Worm (Caenorhabditis elegans) whole organism, young adult: ENCODE data around the gene Y24F12A.1.

Experiments
- B0019.2 ChIP-seq: fragments of 200-800 bp; sonication (Bioruptor generic); conservative IDR thresholded peaks from 2 replicates; pipeline ENCODE4 v1.3.6; 2022; ENCODE audit warnings: missing genetic modification reagents, missing genetic modification characterization, missing compliant biosample characterization
- B0336.3 ChIP-seq: fragments of 200-800 bp; sonication (Bioruptor generic); IDR thresholded peaks from 2 replicates; pipeline ENCODE4 v1.3.6; 2022; ENCODE audit warnings: missing genetic modification characterization, missing compliant biosample characterization
- F23B12.7 ChIP-seq: sonication (generic microtip); optimal IDR thresholded peaks from 2 replicates; lab custom pipeline; 2017; ENCODE audit warnings: missing genetic modification characterization, mild to moderate bottlenecking, missing compliant biosample characterization, antibody characterized with exemption, moderate library complexity; ENCODE audit not compliant: insufficient read depth
- F39B2.1 ChIP-seq: fragments of 200-800 bp; sonication (Bioruptor generic); IDR thresholded peaks from 2 replicates; pipeline ENCODE4 v1.3.6; 2022; ENCODE audit warnings: missing genetic modification reagents, missing genetic modification characterization, missing compliant biosample characterization
- F52B5.7 ChIP-seq: sonication (generic microtip); optimal IDR thresholded peaks from 2 replicates; lab custom pipeline; 2016; ENCODE audit warnings: mild to moderate bottlenecking, missing genetic modification characterization, missing compliant biosample characterization
- F55B11.4 ChIP-seq: sonication (generic microtip); optimal IDR thresholded peaks from 2 replicates; lab custom pipeline; 2016; ENCODE audit warnings: missing compliant biosample characterization, missing genetic modification characterization, borderline replicate concordance; ENCODE audit not compliant: insufficient read depth
- K12H6.12 ChIP-seq: fragments of 200-800 bp; sonication (Bioruptor generic); optimal IDR thresholded peaks from 2 replicates; lab custom pipeline; 2018; ENCODE audit warnings: mild to moderate bottlenecking, missing genetic modification characterization, missing compliant biosample characterization
- Y56A3A.18 ChIP-seq: fragments of 200-800 bp; sonication (Bioruptor generic); IDR thresholded peaks from 2 replicates; pipeline ENCODE4 v1.3.6; 2022; ENCODE audit warnings: missing genetic modification reagents, missing genetic modification characterization, missing compliant biosample characterization
- akir-1 ChIP-seq: fragments of 200-800 bp; sonication (Bioruptor generic); optimal IDR thresholded peaks from 2 replicates; lab custom pipeline; 2018; ENCODE audit warnings: mild to moderate bottlenecking, missing genetic modification characterization, moderate library complexity, missing compliant biosample characterization
- attf-3 ChIP-seq: fragments of 200-800 bp; sonication (Bioruptor generic); conservative IDR thresholded peaks from 2 replicates; pipeline ENCODE4 v1.3.6; 2022; ENCODE audit warnings: missing genetic modification reagents, missing genetic modification characterization, missing compliant biosample characterization
- attf-5 ChIP-seq: fragments of 200-800 bp; sonication (Bioruptor generic); optimal IDR thresholded peaks from 2 replicates; lab custom pipeline; 2018; ENCODE audit warnings: mild to moderate bottlenecking, missing genetic modification characterization, missing compliant biosample characterization
- bed-1 ChIP-seq: fragments of 200-800 bp; sonication (Bioruptor generic); IDR thresholded peaks from 2 replicates; pipeline ENCODE4 v1.3.6; 2022; ENCODE audit warnings: missing genetic modification reagents, missing genetic modification characterization, missing compliant biosample characterization
- bed-2 ChIP-seq: fragments of 200-800 bp; sonication (Bioruptor generic); IDR thresholded peaks from 2 replicates; pipeline ENCODE4 v1.3.6; 2022; ENCODE audit warnings: missing genetic modification reagents, missing genetic modification characterization, missing compliant biosample characterization
- cebp-1 ChIP-seq, 2 experiments: fragments of 200-800 bp in 1 of 2; sonication (Bioruptor generic) in 1 of 2; sonication (generic microtip) in 1 of 2; IDR thresholded peaks in 1 of 2; optimal IDR thresholded peaks in 1 of 2; 2 replicates each; pipeline versions ENCODE4 v1.3.6 to Lab custom; 2017 to 2022; ENCODE audit warnings: missing compliant biosample characterization in 2 of 2, missing genetic modification characterization in 2 of 2, mild to moderate bottlenecking in 1 of 2, missing genetic modification reagents in 1 of 2, moderate library complexity in 1 of 2
- cebp-2 ChIP-seq: fragments of 200-800 bp; sonication (Bioruptor generic); IDR thresholded peaks from 2 replicates; pipeline ENCODE4 v1.3.6; 2022; ENCODE audit warnings: missing genetic modification characterization, missing compliant biosample characterization
- ceh-58 ChIP-seq: fragments of 200-800 bp; sonication (Bioruptor generic); IDR thresholded peaks from 2 replicates; pipeline ENCODE4 v1.3.6; 2022; ENCODE audit warnings: missing genetic modification characterization, missing compliant biosample characterization
- ceh-91 ChIP-seq: fragments of 200-800 bp; sonication (Bioruptor generic); IDR thresholded peaks from 2 replicates; pipeline ENCODE4 v1.3.6; 2022; ENCODE audit warnings: missing genetic modification reagents, missing genetic modification characterization, missing compliant biosample characterization
- dox-1 ChIP-seq: fragments of 200-800 bp; sonication (Bioruptor generic); IDR thresholded peaks from 2 replicates; pipeline ENCODE4 v1.3.6; 2022; ENCODE audit warnings: missing genetic modification reagents, missing genetic modification characterization, missing compliant biosample characterization
- dpff-1 ChIP-seq: sonication (generic microtip); optimal IDR thresholded peaks from 2 replicates; lab custom pipeline; 2017; ENCODE audit warnings: mild to moderate bottlenecking, missing genetic modification characterization, missing compliant biosample characterization
- egl-18 ChIP-seq: fragments of 200-800 bp; sonication (Bioruptor generic); IDR thresholded peaks from 2 replicates; pipeline ENCODE4 v1.3.6; 2022; ENCODE audit warnings: missing genetic modification reagents, missing genetic modification characterization, missing compliant biosample characterization
- egl-44 ChIP-seq: fragments of 200-800 bp; sonication (Bioruptor generic); IDR thresholded peaks from 2 replicates; pipeline ENCODE4 v1.3.6; 2022; ENCODE audit warnings: missing genetic modification reagents, missing genetic modification characterization, missing compliant biosample characterization
- egrh-3 ChIP-seq: fragments of 200-800 bp; sonication (Bioruptor generic); IDR thresholded peaks from 2 replicates; pipeline ENCODE4 v1.3.6; 2022; ENCODE audit warnings: missing genetic modification reagents, missing genetic modification characterization, missing compliant biosample characterization
- ekl-4 ChIP-seq: fragments of 200-800 bp; sonication (Bioruptor generic); IDR thresholded peaks from 2 replicates; pipeline ENCODE4 v1.3.6; 2022; ENCODE audit warnings: missing genetic modification reagents, missing genetic modification characterization, missing compliant biosample characterization
- ets-4 ChIP-seq: fragments of 200-800 bp; sonication (Bioruptor generic); optimal IDR thresholded peaks from 2 replicates; lab custom pipeline; 2018; ENCODE audit warnings: mild to moderate bottlenecking, missing genetic modification characterization, missing compliant biosample characterization
- fkh-3 ChIP-seq: sonication (generic microtip); optimal IDR thresholded peaks from 2 replicates; lab custom pipeline; 2016; ENCODE audit warnings: mild to moderate bottlenecking, missing genetic modification characterization, missing compliant biosample characterization
- gei-17 ChIP-seq: fragments of 200-800 bp; sonication (Bioruptor generic); optimal IDR thresholded peaks from 2 replicates; lab custom pipeline; 2018; ENCODE audit warnings: mild to moderate bottlenecking, missing genetic modification characterization, missing compliant biosample characterization
- hlh-12 ChIP-seq: sonication (generic microtip); optimal IDR thresholded peaks from 2 replicates; lab custom pipeline; 2016; ENCODE audit warnings: missing genetic modification characterization, missing compliant biosample characterization
- hlh-26 ChIP-seq: fragments of 200-800 bp; sonication (Bioruptor generic); conservative IDR thresholded peaks from 2 replicates; pipeline ENCODE4 v1.3.6; 2022; ENCODE audit warnings: missing genetic modification reagents, missing genetic modification characterization, missing compliant biosample characterization
- hmg-20 ChIP-seq: fragments of 200-800 bp; sonication (Bioruptor generic); IDR thresholded peaks from 2 replicates; pipeline ENCODE4 v1.3.6; 2022; ENCODE audit warnings: missing genetic modification reagents, missing genetic modification characterization, missing compliant biosample characterization
- lag-1 ChIP-seq: fragments of 200-800 bp; sonication (Bioruptor generic); IDR thresholded peaks from 2 replicates; pipeline ENCODE4 v1.3.6; 2022; ENCODE audit warnings: missing genetic modification reagents, missing genetic modification characterization, missing compliant biosample characterization
- lin-35 ChIP-seq, 3 experiments: fragments of 150-350 bp in 2 of 3; sonication (generic microtip) in 1 of 3; optimal IDR thresholded peaks; 2 replicates each; lab custom pipeline; 2014 to 2018; ENCODE audit warnings: missing biosample characterization in 3 of 3, missing genetic modification characterization in 3 of 3, missing genetic modification reagents in 3 of 3
- madf-10 ChIP-seq: sonication (generic microtip); optimal IDR thresholded peaks from 2 replicates; lab custom pipeline; 2016; ENCODE audit warnings: mild to moderate bottlenecking, missing genetic modification characterization, missing compliant biosample characterization
- madf-3 ChIP-seq: fragments of 200-800 bp; sonication (Bioruptor generic); IDR thresholded peaks from 2 replicates; pipeline ENCODE4 v1.3.6; 2022; ENCODE audit warnings: missing genetic modification reagents, missing genetic modification characterization, missing compliant biosample characterization
- mxl-1 ChIP-seq: sonication (generic microtip); optimal IDR thresholded peaks from 2 replicates; lab custom pipeline; 2016; ENCODE audit warnings: missing genetic modification characterization, missing compliant biosample characterization
- nfya-2 ChIP-seq: fragments of 200-800 bp; sonication (Bioruptor generic); IDR thresholded peaks from 2 replicates; pipeline ENCODE4 v1.3.6; 2022; ENCODE audit warnings: missing genetic modification reagents, missing genetic modification characterization, missing compliant biosample characterization
- nfyb-1 ChIP-seq: fragments of 200-800 bp; sonication (Bioruptor generic); IDR thresholded peaks from 2 replicates; pipeline ENCODE4 v1.3.6; 2022; ENCODE audit warnings: missing genetic modification reagents, missing genetic modification characterization, missing compliant biosample characterization
- nhr-179 ChIP-seq: sonication (generic microtip); optimal IDR thresholded peaks from 2 replicates; lab custom pipeline; 2016; ENCODE audit warnings: mild to moderate bottlenecking, missing genetic modification characterization, missing compliant biosample characterization
- nhr-90 ChIP-seq: sonication (generic microtip); optimal IDR thresholded peaks from 2 replicates; lab custom pipeline; 2016; ENCODE audit warnings: missing genotype, mild to moderate bottlenecking, missing genetic modification characterization, missing compliant biosample characterization
- pbrm-1 ChIP-seq: fragments of 200-800 bp; sonication (Bioruptor generic); IDR thresholded peaks from 2 replicates; pipeline ENCODE4 v1.3.6; 2022; ENCODE audit warnings: missing genetic modification reagents, missing genetic modification characterization, missing compliant biosample characterization
- rcor-1 ChIP-seq: fragments of 200-800 bp; sonication (Bioruptor generic); IDR thresholded peaks from 2 replicates; pipeline ENCODE4 v1.3.6; 2022; ENCODE audit warnings: missing genetic modification reagents, missing genetic modification characterization, missing compliant biosample characterization
- rec-8 ChIP-seq, 2 experiments: sonication (generic microtip); optimal IDR thresholded peaks; 2 replicates each; lab custom pipeline; 2016; ENCODE audit warnings: mild to moderate bottlenecking in 2 of 2, missing genetic modification characterization in 2 of 2, missing genetic modification reagents in 2 of 2, missing genotype in 2 of 2, missing biosample characterization in 1 of 2, missing compliant biosample characterization in 1 of 2, moderate library complexity in 1 of 2
- rpc-1 ChIP-seq, 2 experiments: fragments of 150-350 bp in 1 of 2; sonication (generic microtip) in 1 of 2; optimal IDR thresholded peaks; 2 replicates each; lab custom pipeline; 2014 to 2018; ENCODE audit warnings: missing biosample characterization in 1 of 2, missing genetic modification characterization in 1 of 2, missing genetic modification reagents in 1 of 2, missing genotype in 1 of 2
- tbp1 ChIP-seq: fragments of 200-800 bp; sonication (Bioruptor generic); optimal IDR thresholded peaks from 2 replicates; lab custom pipeline; 2018; ENCODE audit warnings: mild to moderate bottlenecking, missing genetic modification characterization, missing compliant biosample characterization
- tbx-9 ChIP-seq: sonication (generic microtip); optimal IDR thresholded peaks from 2 replicates; lab custom pipeline; 2016; ENCODE audit warnings: borderline replicate concordance, missing genetic modification characterization, inconsistent platforms, missing compliant biosample characterization
- xnd-1 ChIP-seq: sonication (generic microtip); optimal IDR thresholded peaks from 2 replicates; lab custom pipeline; 2016; ENCODE audit warnings: missing genotype, missing genetic modification reagents, missing genetic modification characterization, missing compliant biosample characterization
- ztf-22 ChIP-seq: fragments of 200-800 bp; sonication (Bioruptor generic); optimal IDR thresholded peaks from 2 replicates; lab custom pipeline; 2018; ENCODE audit warnings: mild to moderate bottlenecking, missing genetic modification characterization, moderate library complexity, missing compliant biosample characterization
- ztf-6 ChIP-seq: fragments of 200-800 bp; sonication (Bioruptor generic); IDR thresholded peaks from 2 replicates; pipeline ENCODE4 v1.3.6; 2022; ENCODE audit warnings: missing genetic modification reagents, missing genetic modification characterization, missing compliant biosample characterization

Y24F12A.1 gene

ce11 chrIV:11583906-11584378 is 21.1 kb upstream of the Y24F12A.1 start, which contains the start of gene F12F6.1:
F12F6.1 (plus strand) TSS chrIV:11583956.
- no peak for TF ChIP-seq B0336.3 (GFP tag; lab: Robert Waterston, UW)
- TF ChIP-seq ekl-4, result 0 out of 2 replicates have a peak, but pooled peaks have one; percentile 16
- no peak for TF ChIP-seq nhr-179 (tag; lab: Kevin White, UChicago)
- no peak for TF ChIP-seq ztf-22 (GFP tag; lab: Kevin White, UChicago)
- 0 out of 2 replicates have a peak, but pooled peaks have one; percentile 60 for TF ChIP-seq madf-3 (GFP tag; lab: Robert Waterston, UW)
- TF ChIP-seq madf-10, result no peak
- peak; percentile 61 for TF ChIP-seq F52B5.7 (tag; lab: Kevin White, UChicago)
- no peak for TF ChIP-seq ets-4 (GFP tag; lab: Kevin White, UChicago)
- no peak for TF ChIP-seq lin-35 (GFP tag; optimal IDR thresholded peaks at IDR 0.05; lab: Kevin White, UChicago)
- TF ChIP-seq ztf-6 (GFP tag; lab: Robert Waterston, UW), result no peak
- TF ChIP-seq bed-1 (GFP tag; lab: Robert Waterston, UW), result 0 out of 2 replicates have a peak, but pooled peaks have one; percentile 57
- TF ChIP-seq gei-17 (GFP tag; lab: Kevin White, UChicago), result no peak
- no peak for TF ChIP-seq rpc-1 (optimal IDR thresholded peaks at IDR 0.05; lab: Kevin White, UChicago)
- TF ChIP-seq rpc-1 (tag; optimal IDR thresholded peaks at IDR 0.05; lab: Kevin White, UChicago), result no peak
- TF ChIP-seq nfya-2 (GFP tag; lab: Robert Waterston, UW), result 0 out of 2 replicates have a peak, but pooled peaks have one; percentile 18
- no peak for TF ChIP-seq F55B11.4
- no peak for TF ChIP-seq attf-5 (GFP tag; lab: Kevin White, UChicago)
- 0 out of 2 replicates have a peak, but pooled peaks have one; percentile 9 for TF ChIP-seq B0019.2 (GFP tag; lab: Robert Waterston, UW)
- TF ChIP-seq xnd-1 (tag; lab: Kevin White, UChicago), result no peak
- no peak for TF ChIP-seq nfyb-1
- TF ChIP-seq cebp-1 (GFP tag; IDR thresholded peaks at IDR 0.05; lab: Robert Waterston, UW), result no peak
- peak; percentile 5 for TF ChIP-seq cebp-1 (tag; optimal IDR thresholded peaks at IDR 0.05; lab: Kevin White, UChicago)
- TF ChIP-seq bed-2 (GFP tag; lab: Robert Waterston, UW), result no peak
- TF ChIP-seq dpff-1 (tag; lab: Kevin White, UChicago), result no peak
- TF ChIP-seq egl-44 (GFP tag; lab: Robert Waterston, UW), result 0 out of 2 replicates have a peak, but pooled peaks have one; percentile 47
- no peak for TF ChIP-seq F23B12.7 (tag; lab: Kevin White, UChicago)
- TF ChIP-seq nhr-90 (tag; lab: Kevin White, UChicago), result no peak
- peak; percentile 85 for TF ChIP-seq egrh-3 (GFP tag; lab: Robert Waterston, UW)
- TF ChIP-seq fkh-3 (tag; lab: Kevin White, UChicago), result no peak
- TF ChIP-seq tbp1 (GFP tag; lab: Kevin White, UChicago), result no peak
- no peak for TF ChIP-seq hlh-26 (GFP tag; lab: Robert Waterston, UW)
- TF ChIP-seq dox-1 (GFP tag; lab: Robert Waterston, UW), result no peak
- no peak for TF ChIP-seq pbrm-1
- no peak for TF ChIP-seq Y56A3A.18 (GFP tag; lab: Robert Waterston, UW)
- 0 out of 2 replicates have a peak, but pooled peaks have one; percentile 37 for TF ChIP-seq attf-3 (GFP tag; lab: Robert Waterston, UW)
- no peak for TF ChIP-seq ceh-58 (GFP tag; lab: Robert Waterston, UW)
- TF ChIP-seq akir-1 (GFP tag; lab: Kevin White, UChicago), result no peak
- TF ChIP-seq K12H6.12 (tag; lab: Kevin White, UChicago), result no peak
- no peak for TF ChIP-seq lag-1
- TF ChIP-seq rcor-1 (GFP tag; lab: Robert Waterston, UW), result peak; percentile 70
- no peak for TF ChIP-seq rec-8 (tag; optimal IDR thresholded peaks at IDR 0.05; lab: Kevin White, UChicago)
- TF ChIP-seq hlh-12 (tag; lab: Kevin White, UChicago), result no peak
- no peak for TF ChIP-seq tbx-9 (tag; lab: Kevin White, UChicago)
- TF ChIP-seq cebp-2 (GFP tag; lab: Robert Waterston, UW), result no peak
- TF ChIP-seq hmg-20 (GFP tag; lab: Robert Waterston, UW), result 0 out of 2 replicates have a peak, but pooled peaks have one; percentile 36
- TF ChIP-seq mxl-1, result no peak
- no peak for TF ChIP-seq ceh-91 (GFP tag; lab: Robert Waterston, UW)
- no peak for TF ChIP-seq F39B2.1 (GFP tag; lab: Robert Waterston, UW)
- TF ChIP-seq egl-18 (GFP tag; lab: Robert Waterston, UW), result no peak
